Worm (Caenorhabditis elegans): ENCODE results near the gene T08B6.9.

DNA sequence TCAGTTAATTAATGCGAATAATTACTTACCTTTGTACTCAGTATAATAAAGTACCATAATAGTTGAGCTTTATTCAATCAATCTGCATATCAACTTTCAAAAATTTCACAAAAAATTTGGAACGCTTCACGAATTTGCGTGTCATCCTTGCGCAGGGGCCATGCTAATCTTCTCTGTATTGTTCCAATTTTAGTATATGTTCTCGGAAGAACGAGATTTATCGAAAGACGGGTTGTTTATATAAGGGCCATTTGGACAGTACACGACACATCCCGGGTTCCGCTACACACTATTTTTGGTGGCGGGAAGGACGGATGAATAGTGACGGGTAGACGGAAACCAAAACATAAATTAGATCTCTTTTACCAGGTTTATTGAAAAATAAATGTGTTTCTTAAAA lies 26.1 kb upstream of the T08B6.9 start:
- TF ChIP-seq him-1 (tag; optimal IDR thresholded peaks at IDR 0.05) (no peak), W03F9.2 (tag; optimal IDR thresholded peaks at IDR 0.05) (no peak), dao-5 (tag; optimal IDR thresholded peaks at IDR 0.05) (no peak)

All from whole organism, L4/young adult.